Worm (Caenorhabditis elegans) whole organism, L4 larva: Measurements from ENCODE around the gene sri-50.
"Not testable (repeated sequence)": the region's sequence is repeated elsewhere in the genome, so short reads cannot be mapped to it uniquely, and the experiment has no call there.

Source experiments
- F44E2.7 ChIP-seq: fragments of 200-800 bp; sonication (Bioruptor generic); IDR thresholded peaks from 2 replicates; pipeline ENCODE4 v2.1.2; 2022; ENCODE audit warnings: missing genetic modification characterization, missing compliant biosample characterization
- egl-27 ChIP-seq: sonication (generic microtip); optimal IDR thresholded peaks from 3 replicates; lab custom pipeline; 2017; ENCODE audit warnings: missing biosample characterization, missing genetic modification reagents, missing genetic modification characterization
- fkh-10 ChIP-seq: fragments of 150-350 bp; optimal IDR thresholded peaks from 2 replicates; lab custom pipeline; 2014; ENCODE audit warnings: missing biosample characterization, missing genetic modification reagents, missing genetic modification characterization
- mdl-1 ChIP-seq, 2 experiments: fragments of 150-350 bp in 1 of 2; sonication (generic microtip) in 1 of 2; optimal IDR thresholded peaks; 2 replicates each; lab custom pipeline; 2014 to 2017; ENCODE audit warnings: missing biosample characterization in 2 of 2, missing genetic modification characterization in 2 of 2
- mep-1 ChIP-seq: fragments of 150-350 bp; sonication (generic microtip); optimal IDR thresholded peaks from 3 replicates; lab custom pipeline; 2014; ENCODE audit warnings: missing biosample characterization, missing genetic modification characterization
- nhr-10 ChIP-seq: fragments of 150-350 bp; optimal IDR thresholded peaks from 2 replicates; lab custom pipeline; 2014; ENCODE audit warnings: missing biosample characterization, missing genetic modification characterization
- nhr-111 ChIP-seq: fragments of 200-800 bp; sonication (Bioruptor generic); optimal IDR thresholded peaks from 2 replicates; lab custom pipeline; 2018; ENCODE audit warnings: mild to moderate bottlenecking, missing genetic modification characterization, missing compliant biosample characterization
- nhr-237 ChIP-seq: sonication (generic microtip); optimal IDR thresholded peaks from 2 replicates; lab custom pipeline; 2017; ENCODE audit warnings: missing biosample characterization, missing genetic modification characterization
- nhr-77 ChIP-seq: fragments of 150-350 bp; optimal IDR thresholded peaks from 2 replicates; lab custom pipeline; 2014; ENCODE audit warnings: missing biosample characterization, missing genetic modification characterization
- php-3 ChIP-seq: fragments of 200-800 bp; sonication (Bioruptor generic); IDR thresholded peaks from 2 replicates; pipeline ENCODE4 v1.3.6; 2022; ENCODE audit warnings: missing genetic modification reagents, missing genetic modification characterization, missing compliant biosample characterization
- pqm-1 ChIP-seq: sonication (generic microtip); optimal IDR thresholded peaks from 2 replicates; lab custom pipeline; 2017; ENCODE audit warnings: missing biosample characterization, missing genetic modification characterization

ce11 chrII:3183300-3183840, 20.1 kb upstream of the sri-50 start, which contains the start of the genes Y27F2A.6 and Y27F2A.8:
- TF ChIP-seq nhr-111 (GFP tag; lab: Kevin White, UChicago); pqm-1 (tag; lab: Kevin White, UChicago); nhr-10 (tag; lab: Kevin White, UChicago); mdl-1 (tag; optimal IDR thresholded peaks at IDR 0.05; lab: Kevin White, UChicago); nhr-77 (tag; lab: Kevin White, UChicago); php-3 (GFP tag; lab: Robert Waterston, UW); fkh-10; nhr-237 (tag; lab: Kevin White, UChicago); egl-27 (tag; lab: Kevin White, UChicago); F44E2.7 (GFP tag; lab: Robert Waterston, UW); mep-1 (tag; lab: Kevin White, UChicago): not testable (repeated sequence)
